Worm (Caenorhabditis elegans) whole organism, dauer: ENCODE measurements around the gene D1005.6.

Experiments
- unc-62 ChIP-seq: sonication (generic microtip); optimal IDR thresholded peaks from 2 replicates; lab custom pipeline; 2017; ENCODE audit warnings: missing biosample characterization, missing genetic modification reagents, missing genetic modification characterization

D1005.6 gene

ce11 chrX:1486135-1486648, 21.6 kb upstream of the D1005.6 start, which contains the start of the genes D1005.10 and dhs-25:
Gene D1005.10, minus strand, starts transcription at chrX:1486185.
Gene dhs-25, plus strand, starts transcription at chrX:1486532.
- TF ChIP-seq unc-62 (GFP tag; lab: Kevin White, UChicago) = no peak

DNA sequence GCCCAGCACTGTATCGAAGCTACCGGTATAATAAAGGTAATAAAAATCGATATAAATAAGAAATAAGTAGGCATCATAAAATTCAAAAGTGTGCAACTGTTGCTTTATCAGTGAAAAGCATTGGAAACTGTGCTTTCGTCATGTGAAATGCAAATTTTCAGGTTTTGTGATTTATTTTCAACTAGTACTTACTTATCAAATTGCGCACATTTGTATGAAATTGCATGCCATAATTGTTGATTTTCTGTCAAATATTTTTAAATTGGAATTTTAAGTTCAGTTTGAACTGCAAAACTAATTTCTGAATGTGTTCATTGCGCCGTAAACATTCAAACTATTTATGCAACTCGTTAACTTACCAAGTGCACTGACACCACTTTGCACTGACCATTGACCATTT, 21.1 kb upstream of the D1005.6 start, which contains the start of gene D1005.4:
Gene D1005.4, minus strand, starts transcription at position 101 of the 400 bp plus-strand sequence.
- TF ChIP-seq unc-62 (GFP tag; lab: Kevin White, UChicago) = no peak

- no peak for TF ChIP-seq unc-62 (GFP tag; lab: Kevin White, UChicago)
Measured at ce11 chrX:1483229-1483628, 18.6 kb upstream of the D1005.6 start.

DNA sequence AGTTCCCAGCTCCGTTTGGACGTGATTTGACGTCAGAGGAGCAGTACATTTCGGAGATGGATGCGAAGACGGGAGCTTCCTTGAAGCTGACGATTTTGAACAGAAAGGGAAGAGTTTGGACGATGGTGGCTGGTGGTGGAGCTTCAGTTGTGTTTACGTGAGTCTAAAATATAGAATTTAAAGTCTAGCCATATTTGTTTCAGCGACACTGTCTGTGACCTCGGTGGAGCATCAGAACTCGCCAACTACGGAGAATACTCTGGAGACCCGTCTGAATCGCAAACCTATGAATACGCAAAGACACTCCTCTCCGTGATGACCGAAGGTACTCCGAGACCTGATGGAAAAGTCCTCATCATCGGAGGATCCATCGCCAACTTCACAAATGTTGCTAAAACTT, 16.0 kb upstream of the D1005.6 start:
- no peak for TF ChIP-seq unc-62 (GFP tag; lab: Kevin White, UChicago)

DNA sequence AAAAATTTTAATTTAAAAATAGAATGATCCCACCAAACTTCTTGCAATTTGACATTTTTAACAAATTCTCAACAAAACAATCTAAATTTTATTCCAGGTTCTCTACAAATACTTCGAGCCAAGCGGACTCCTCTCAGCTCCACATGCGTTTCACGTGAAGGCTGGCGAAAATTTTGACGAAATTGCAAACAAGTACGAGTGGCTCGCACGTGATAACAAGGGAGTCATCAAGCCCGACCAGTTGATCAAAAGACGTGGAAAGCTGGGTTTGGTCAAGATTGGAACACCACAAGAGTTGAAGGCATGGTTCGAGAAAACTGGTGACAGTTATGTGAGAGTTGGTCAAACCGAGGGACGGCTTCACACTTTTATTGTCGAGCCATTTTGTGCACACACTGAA, 15.0 kb upstream of the D1005.6 start:
- no peak for TF ChIP-seq unc-62 (GFP tag; lab: Kevin White, UChicago)

- no peak for TF ChIP-seq unc-62 (GFP tag; lab: Kevin White, UChicago)
Measured at ce11 chrX:1479190-1479589, 14.6 kb upstream of the D1005.6 start, which contains the start of gene acly-1. Gene acly-1, plus strand, starts transcription at chrX:1479542.

DNA sequence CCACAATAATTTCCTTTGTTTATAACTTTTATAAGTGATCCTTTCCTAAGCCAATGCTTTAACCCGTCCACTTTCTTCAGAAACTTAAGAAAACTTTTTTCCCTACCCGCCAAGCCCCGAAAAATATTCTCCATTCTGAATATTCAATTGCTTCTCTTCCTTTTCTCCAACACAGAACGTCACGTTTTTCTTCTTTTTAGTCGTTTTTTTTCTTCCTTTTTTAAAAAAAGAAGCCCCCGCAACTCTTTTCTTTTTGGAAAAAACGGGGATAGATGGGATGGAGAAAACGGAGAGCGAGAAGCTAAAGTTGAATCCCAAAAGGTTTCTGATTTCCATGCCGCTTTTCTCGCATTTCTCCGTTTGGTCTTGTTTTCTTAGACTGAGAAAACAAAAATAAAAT, 14.0 kb upstream of the D1005.6 start:
- no peak for TF ChIP-seq unc-62 (GFP tag; lab: Kevin White, UChicago)

DNA sequence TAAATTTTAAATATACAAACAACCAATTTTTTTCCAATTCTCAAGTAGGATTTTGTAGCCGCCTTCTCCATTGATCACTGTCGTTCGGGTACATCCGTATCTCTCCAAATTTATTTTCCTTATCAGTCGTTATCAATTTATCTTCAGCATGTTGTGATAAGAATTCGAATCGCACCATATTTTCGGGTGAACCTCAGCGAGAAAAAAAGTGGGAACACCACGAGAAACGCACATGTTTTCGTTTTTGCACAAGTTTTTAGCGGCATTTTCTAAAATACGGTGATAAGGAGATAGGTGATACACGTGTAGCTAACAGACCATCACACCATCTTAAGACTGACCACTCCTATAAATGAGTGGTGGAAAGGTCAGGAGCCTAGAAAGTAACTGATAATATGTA, 13.3 kb upstream of the D1005.6 start:
- TF ChIP-seq unc-62 (GFP tag; lab: Kevin White, UChicago) = no peak

- no peak for TF ChIP-seq unc-62 (GFP tag; lab: Kevin White, UChicago)
Measured at ce11 chrX:1476005-1476404, 11.4 kb upstream of the D1005.6 start.

- TF ChIP-seq unc-62 (GFP tag; lab: Kevin White, UChicago) = no peak
Measured at ce11 chrX:1473794-1474193, 9.2 kb upstream of the D1005.6 start.

ce11 chrX:1472880-1473279, 8.3 kb upstream of the D1005.6 start, which contains the start of gene D1005.5:
Gene D1005.5, minus strand, starts transcription at chrX:1472980.
- no peak for TF ChIP-seq unc-62 (GFP tag; lab: Kevin White, UChicago)

ce11 chrX:1471232-1471631, 6.6 kb upstream of the D1005.6 start:
- TF ChIP-seq unc-62 (GFP tag; lab: Kevin White, UChicago) = no peak

- no peak for TF ChIP-seq unc-62 (GFP tag; lab: Kevin White, UChicago)
Measured at ce11 chrX:1468057-1468456, 3.5 kb upstream of the D1005.6 start.

ce11 chrX:1459756-1460155, 4.8 kb downstream of the D1005.6 start:
- no peak for TF ChIP-seq unc-62 (GFP tag; lab: Kevin White, UChicago)

DNA sequence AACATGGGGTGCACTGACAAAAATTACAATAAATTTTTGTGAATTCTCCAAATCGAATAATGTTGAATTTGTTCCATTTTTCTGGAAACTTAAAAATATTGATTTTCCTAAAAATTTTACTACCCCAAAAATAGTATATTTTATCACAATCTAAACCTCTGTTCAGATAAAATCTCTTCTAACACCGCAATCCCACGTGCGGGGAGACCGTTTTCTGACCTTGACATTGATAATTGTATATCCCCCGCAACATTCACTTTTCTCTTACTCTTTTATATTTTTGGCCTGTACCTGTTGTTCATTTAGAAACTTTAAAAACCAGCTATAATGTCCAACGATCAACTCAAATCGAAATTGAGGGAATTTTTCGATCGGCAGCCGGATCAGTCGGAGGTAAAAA, 5.8 kb downstream of the D1005.6 start, which contains the start of gene D1005.2:
Gene D1005.2, plus strand, starts transcription at position 230 of the 400 bp plus-strand sequence.
- no peak for TF ChIP-seq unc-62 (GFP tag; lab: Kevin White, UChicago)

DNA sequence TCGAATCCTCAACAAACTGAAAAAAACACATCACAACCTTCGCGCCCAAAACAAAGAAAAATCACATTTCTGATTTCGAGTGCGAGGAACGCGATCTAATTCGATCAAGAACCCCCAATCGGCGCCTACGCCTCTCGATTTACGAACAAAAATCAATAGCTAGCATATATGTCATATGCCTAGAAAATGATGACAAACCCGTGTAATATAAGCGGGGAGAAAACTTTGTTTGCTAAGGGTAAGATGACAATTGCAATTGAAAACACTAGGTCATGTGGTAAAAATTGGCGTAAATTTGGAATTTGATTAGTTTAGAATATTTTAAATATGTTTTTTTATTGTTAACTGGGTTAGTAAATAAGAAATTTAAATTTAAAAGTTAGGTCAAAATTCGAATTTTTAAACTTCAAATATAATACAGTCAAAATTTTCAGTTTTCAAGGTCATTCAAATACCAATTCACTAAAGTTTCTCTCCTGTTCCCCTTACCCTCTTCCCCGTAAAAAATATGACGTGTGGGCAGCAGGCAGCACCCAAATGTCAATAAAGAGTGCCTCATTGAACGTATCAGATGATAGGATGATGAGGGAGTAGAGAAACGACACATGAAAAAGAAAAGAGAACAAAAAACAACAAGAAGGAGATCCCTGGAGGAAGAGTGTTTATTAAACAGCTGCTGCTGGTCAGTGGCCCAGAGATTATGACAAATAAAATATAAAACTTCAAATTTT, 8.1 kb downstream of the D1005.6 start:
- no peak for TF ChIP-seq unc-62 (GFP tag; lab: Kevin White, UChicago)

ce11 chrX:1454385-1454784, 10.2 kb downstream of the D1005.6 start:
- no peak for TF ChIP-seq unc-62 (GFP tag; lab: Kevin White, UChicago)
